Worm (Caenorhabditis elegans) whole organism, early embryonic: Measurements from ENCODE around the gene mes-4.

Experiments
- F13C5.2 ChIP-seq: sonication (generic microtip); optimal IDR thresholded peaks from 2 replicates; lab custom pipeline; 2017; ENCODE audit warnings: mild to moderate bottlenecking, missing genetic modification characterization, inconsistent platforms, missing compliant biosample characterization
- ama-1 ChIP-seq: fragments of 150-350 bp; optimal IDR thresholded peaks from 2 replicates; lab custom pipeline; 2014
- ceh-13 ChIP-seq: fragments of 200-800 bp; sonication (Bioruptor generic); optimal IDR thresholded peaks from 2 replicates; lab custom pipeline; 2018; ENCODE audit warnings: mild to moderate bottlenecking, missing genetic modification characterization, missing compliant biosample characterization
- ceh-36 ChIP-seq: sonication (generic microtip); optimal IDR thresholded peaks from 2 replicates; lab custom pipeline; 2016; ENCODE audit warnings: missing genetic modification characterization, inconsistent platforms, missing compliant biosample characterization
- hmbx-1 ChIP-seq: sonication (generic microtip); optimal IDR thresholded peaks from 2 replicates; lab custom pipeline; 2016; ENCODE audit warnings: mild to moderate bottlenecking, missing genetic modification characterization, missing compliant biosample characterization
- pes-1 ChIP-seq: fragments of 200-800 bp; sonication (Bioruptor generic); IDR thresholded peaks from 2 replicates; pipeline ENCODE4 v1.3.6; 2022; ENCODE audit warnings: missing genetic modification reagents, missing genetic modification characterization, missing compliant biosample characterization
- scrt-1 ChIP-seq: fragments of 200-800 bp; sonication (Bioruptor generic); IDR thresholded peaks from 2 replicates; pipeline ENCODE4 v1.3.6; 2022; ENCODE audit warnings: missing genetic modification characterization, missing compliant biosample characterization
- tbx-11 ChIP-seq: fragments of 200-800 bp; sonication (Bioruptor generic); IDR thresholded peaks from 2 replicates; pipeline ENCODE4 v1.3.6; 2022; ENCODE audit warnings: missing genetic modification characterization, missing compliant biosample characterization

- TF ChIP-seq hmbx-1 (tag; lab: Kevin White, UChicago) (no peak), ama-1 (no peak), ceh-13 (no peak), F13C5.2 (tag; lab: Kevin White, UChicago) (no peak), scrt-1 (GFP tag; lab: Robert Waterston, UW) (no peak), tbx-11 (GFP tag; lab: Robert Waterston, UW) (no peak), pes-1 (no peak), ceh-36 (tag; lab: Kevin White, UChicago) (no peak)
Measured at ce11 chrV:13428660-13429059, 8.7 kb downstream of the mes-4 start, which contains the start of gene srd-19.
